Worm (Caenorhabditis elegans): ENCODE data around the gene F07E5.9.

The F07E5.9 gene

ce11 chrII:2026525-2026924 is 53.8 kb downstream of the F07E5.9 start, which contains the start of gene bath-21:
bath-21 (minus strand) TSS chrII:2026625.
- no peak for TF ChIP-seq unc-62 (GFP tag; optimal IDR thresholded peaks at IDR 0.05)
